Fruit fly (Drosophila melanogaster) whole organism, embryonic: Measurements from ENCODE around the gene cysu.
A peak's percentile ranks its signal among the peaks of the same experiment; 100 is the strongest.

Experiments
- Atf-2 ChIP-seq: fragments of 200-800 bp; sonication (Bioruptor generic); optimal IDR thresholded peaks from 2 replicates; lab custom pipeline; 2016; ENCODE audit warnings: missing biosample characterization, missing genetic modification characterization
- CG10274 ChIP-seq: fragments of 200-800 bp; sonication (Bioruptor generic); optimal IDR thresholded peaks from 3 replicates; lab custom pipeline; 2017; ENCODE audit warnings: missing biosample characterization, mild to moderate bottlenecking, missing genetic modification characterization
- CG10431 ChIP-seq: fragments of 200-800 bp; sonication (Bioruptor generic); optimal IDR thresholded peaks from 3 replicates; lab custom pipeline; 2018; ENCODE audit warnings: missing biosample characterization, mild to moderate bottlenecking, missing genetic modification characterization
- CG10654 ChIP-seq: fragments of 200-800 bp; sonication (Bioruptor generic); optimal IDR thresholded peaks from 2 replicates; lab custom pipeline; 2016; ENCODE audit warnings: missing biosample characterization, missing genetic modification characterization
- CG10979 ChIP-seq: fragments of 200-800 bp; sonication (Bioruptor generic); optimal IDR thresholded peaks from 2 replicates; lab custom pipeline; 2018; ENCODE audit warnings: missing biosample characterization, mild to moderate bottlenecking, missing genetic modification characterization, moderate library complexity
- CG11247 ChIP-seq: fragments of 200-800 bp; sonication (Bioruptor generic); IDR thresholded peaks from 2 replicates; pipeline ENCODE4 v1.3.6; 2022; ENCODE audit warnings: missing biosample characterization, missing genetic modification characterization
- CG14667 ChIP-seq: fragments of 200-800 bp; sonication (Bioruptor generic); IDR thresholded peaks from 2 replicates; pipeline ENCODE4 v1.3.6; 2022; ENCODE audit warnings: missing biosample characterization, missing genetic modification characterization
- CG14860 ChIP-seq: fragments of 200-800 bp; sonication (Bioruptor generic); IDR thresholded peaks from 3 replicates; pipeline ENCODE4 v1.3.6; 2022; ENCODE audit warnings: missing biosample characterization, missing genetic modification characterization; ENCODE audit not compliant: partially characterized antibody
- CG1603 ChIP-seq: fragments of 200-800 bp; sonication (Bioruptor generic); optimal IDR thresholded peaks from 2 replicates; lab custom pipeline; 2019; ENCODE audit warnings: missing biosample characterization, mild to moderate bottlenecking, missing genetic modification characterization, moderate library complexity
- CG16863 ChIP-seq: fragments of 200-800 bp; sonication (Bioruptor generic); optimal IDR thresholded peaks from 3 replicates; lab custom pipeline; 2016; ENCODE audit warnings: missing biosample characterization, missing genetic modification characterization
- CG17328 ChIP-seq: fragments of 200-800 bp; sonication (Bioruptor generic); IDR thresholded peaks from 2 replicates; pipeline ENCODE4 v1.3.6; 2022; ENCODE audit warnings: missing biosample characterization, missing genetic modification characterization
- CG2889 ChIP-seq: fragments of 200-800 bp; sonication (Bioruptor generic); IDR thresholded peaks from 3 replicates; pipeline ENCODE4 v1.3.6; 2022; ENCODE audit warnings: missing biosample characterization, missing genetic modification characterization
- CG30403 ChIP-seq: fragments of 200-800 bp; sonication (Bioruptor generic); optimal IDR thresholded peaks from 3 replicates; lab custom pipeline; 2016; ENCODE audit warnings: missing biosample characterization, missing genetic modification characterization
- CG3065 ChIP-seq: fragments of 200-800 bp; sonication (Bioruptor generic); optimal IDR thresholded peaks from 2 replicates; lab custom pipeline; 2016; ENCODE audit warnings: missing biosample characterization, missing genetic modification characterization
- CG31224 ChIP-seq: fragments of 200-800 bp; sonication (Bioruptor generic); IDR thresholded peaks from 2 replicates; pipeline ENCODE4 v1.3.6; 2022; ENCODE audit warnings: missing biosample characterization, missing genetic modification characterization
- CG32772 ChIP-seq: fragments of 200-800 bp; sonication (Bioruptor generic); IDR thresholded peaks from 2 replicates; pipeline ENCODE4 v1.3.6; 2022; ENCODE audit warnings: missing biosample characterization, missing genetic modification characterization
- CG42726 ChIP-seq: fragments of 200-800 bp; sonication (Bioruptor generic); IDR thresholded peaks from 2 replicates; pipeline ENCODE4 v1.3.6; 2022; ENCODE audit warnings: missing biosample characterization, missing genetic modification characterization; ENCODE audit not compliant: partially characterized antibody
- CG4282 ChIP-seq: fragments of 200-800 bp; sonication (Bioruptor generic); optimal IDR thresholded peaks from 2 replicates; lab custom pipeline; 2016; ENCODE audit warnings: missing biosample characterization, missing genetic modification characterization
- CG4820 ChIP-seq: fragments of 200-800 bp; sonication (Bioruptor generic); optimal IDR thresholded peaks from 3 replicates; lab custom pipeline; 2016; ENCODE audit warnings: missing biosample characterization, missing genetic modification characterization
- CG6683 ChIP-seq: fragments of 200-800 bp; sonication (Bioruptor generic); optimal IDR thresholded peaks from 2 replicates; lab custom pipeline; 2017; ENCODE audit warnings: missing biosample characterization, mild to moderate bottlenecking, missing genetic modification characterization, missing genetic modification reagents
- CG9817 ChIP-seq: fragments of 200-800 bp; sonication (Bioruptor generic); optimal IDR thresholded peaks from 2 replicates; lab custom pipeline; 2018; ENCODE audit warnings: missing biosample characterization, mild to moderate bottlenecking, missing genetic modification characterization, moderate library complexity
- CHES-1-like ChIP-seq: fragments of 200-800 bp; sonication (Bioruptor generic); optimal IDR thresholded peaks from 2 replicates; lab custom pipeline; 2016; ENCODE audit warnings: missing biosample characterization, missing genetic modification characterization
- Camta ChIP-seq: fragments of 200-800 bp; sonication (Bioruptor generic); optimal IDR thresholded peaks from 2 replicates; lab custom pipeline; 2016; ENCODE audit warnings: missing biosample characterization, missing genetic modification characterization
- Chrac-16 ChIP-seq: fragments of 200-800 bp; sonication (Bioruptor generic); optimal IDR thresholded peaks from 3 replicates; lab custom pipeline; 2016; ENCODE audit warnings: missing biosample characterization, missing genetic modification characterization
- Dp ChIP-seq: fragments of 200-800 bp; sonication (Bioruptor generic); optimal IDR thresholded peaks from 2 replicates; lab custom pipeline; 2018; ENCODE audit warnings: missing biosample characterization, mild to moderate bottlenecking, missing genetic modification characterization, moderate library complexity
- Dref ChIP-seq: fragments of 200-800 bp; sonication (Bioruptor generic); IDR thresholded peaks from 2 replicates; pipeline ENCODE4 v1.3.6; 2022; ENCODE audit warnings: missing biosample characterization, missing genetic modification characterization
- Drgx ChIP-seq: fragments of 200-800 bp; sonication (Bioruptor generic); IDR thresholded peaks from 2 replicates; pipeline ENCODE4 v1.3.6; 2022; ENCODE audit warnings: missing biosample characterization, missing genetic modification characterization
- Ets97D ChIP-seq: fragments of 200-800 bp; sonication (Bioruptor generic); optimal IDR thresholded peaks from 3 replicates; lab custom pipeline; 2016; ENCODE audit warnings: missing biosample characterization, missing genetic modification characterization
- Meics ChIP-seq: fragments of 200-800 bp; sonication (Bioruptor generic); optimal IDR thresholded peaks from 2 replicates; lab custom pipeline; 2017; ENCODE audit warnings: missing biosample characterization, mild to moderate bottlenecking, missing genetic modification characterization
- Ravus ChIP-seq: fragments of 200-800 bp; sonication (Bioruptor generic); IDR thresholded peaks from 2 replicates; pipeline ENCODE4 v1.3.6; 2022; ENCODE audit warnings: missing biosample characterization, missing genetic modification characterization
- Rx ChIP-seq: fragments of 200-800 bp; sonication (Bioruptor generic); IDR thresholded peaks from 2 replicates; pipeline ENCODE4 v1.3.6; 2022; ENCODE audit warnings: missing biosample characterization, missing genetic modification characterization
- Ssrp ChIP-seq: fragments of 200-800 bp; sonication (Bioruptor generic); optimal IDR thresholded peaks from 2 replicates; lab custom pipeline; 2018; ENCODE audit warnings: missing biosample characterization, mild to moderate bottlenecking, missing genetic modification characterization, moderate library complexity
- al ChIP-seq: fragments of 200-800 bp; sonication (Bioruptor generic); IDR thresholded peaks from 2 replicates; pipeline ENCODE4 v1.3.6; 2022; ENCODE audit warnings: missing biosample characterization, missing genetic modification characterization
- amos ChIP-seq: fragments of 200-800 bp; sonication (Bioruptor generic); IDR thresholded peaks from 2 replicates; pipeline ENCODE4 v1.3.6; 2022; ENCODE audit warnings: missing biosample characterization, missing genetic modification characterization; ENCODE audit not compliant: partially characterized antibody
- en ChIP-seq: fragments of 200-800 bp; sonication (Bioruptor generic); optimal IDR thresholded peaks from 2 replicates; lab custom pipeline; 2016; ENCODE audit warnings: missing biosample characterization, missing genetic modification characterization
- exex ChIP-seq: fragments of 200-800 bp; sonication (Bioruptor generic); optimal IDR thresholded peaks from 4 replicates; lab custom pipeline; 2018; ENCODE audit warnings: missing biosample characterization, mild to moderate bottlenecking, missing genetic modification characterization, moderate library complexity
- fd96Cb ChIP-seq: fragments of 200-800 bp; sonication (Bioruptor generic); optimal IDR thresholded peaks from 2 replicates; lab custom pipeline; 2018; ENCODE audit warnings: missing biosample characterization, mild to moderate bottlenecking, missing genetic modification characterization, moderate library complexity
- grau ChIP-seq: fragments of 200-800 bp; optimal IDR thresholded peaks from 3 replicates; lab custom pipeline; 2019; ENCODE audit warnings: missing biosample characterization, mild to moderate bottlenecking, missing genetic modification characterization, moderate library complexity
- ham ChIP-seq: fragments of 200-800 bp; sonication (Bioruptor generic); IDR thresholded peaks from 2 replicates; pipeline ENCODE4 v1.3.6; 2022; ENCODE audit warnings: missing biosample characterization, missing genetic modification characterization
- inv ChIP-seq: fragments of 200-800 bp; sonication (Bioruptor generic); IDR thresholded peaks from 2 replicates; pipeline ENCODE4 v1.3.6; 2022; ENCODE audit warnings: missing biosample characterization, missing genetic modification characterization; ENCODE audit not compliant: partially characterized antibody
- kah ChIP-seq: fragments of 200-800 bp; sonication (Bioruptor generic); optimal IDR thresholded peaks from 2 replicates; lab custom pipeline; 2018; ENCODE audit warnings: missing biosample characterization, mild to moderate bottlenecking, missing genetic modification characterization
- lilli ChIP-seq: fragments of 200-800 bp; sonication (Bioruptor generic); optimal IDR thresholded peaks from 3 replicates; lab custom pipeline; 2016; ENCODE audit warnings: missing biosample characterization, missing genetic modification characterization
- mam ChIP-seq: fragments of 200-800 bp; sonication (Bioruptor generic); optimal IDR thresholded peaks from 3 replicates; lab custom pipeline; 2016; ENCODE audit warnings: missing biosample characterization, missing genetic modification characterization
- oc ChIP-seq: fragments of 200-800 bp; sonication (Bioruptor generic); optimal IDR thresholded peaks from 2 replicates; lab custom pipeline; 2018; ENCODE audit warnings: missing biosample characterization, mild to moderate bottlenecking, missing genetic modification characterization, moderate library complexity
- prd ChIP-seq, 3 experiments: fragments of >200 bp in 2 of 3; fragments of 200-800 bp in 1 of 3; sonication (Bioruptor generic) in 1 of 3; optimal IDR thresholded peaks in 2 of 3; IDR thresholded peaks in 1 of 3; 2 replicates in 2 of 3; 3 replicates in 1 of 3; pipeline versions ENCODE4 v1.3.6 to Lab custom; 2017 to 2022; ENCODE audit warnings: missing biosample characterization in 1 of 3, missing genetic modification characterization in 1 of 3
- rib ChIP-seq: fragments of 200-800 bp; sonication (Bioruptor generic); IDR thresholded peaks from 2 replicates; pipeline ENCODE4 v1.3.6; 2022; ENCODE audit warnings: missing biosample characterization, missing genetic modification characterization
- slbo ChIP-seq: fragments of 200-800 bp; sonication (Bioruptor generic); IDR thresholded peaks from 2 replicates; pipeline ENCODE4 v1.3.6; 2022; ENCODE audit warnings: missing biosample characterization, missing genetic modification characterization
- trh ChIP-seq: fragments of 200-800 bp; sonication (Bioruptor generic); optimal IDR thresholded peaks from 2 replicates; lab custom pipeline; 2016; ENCODE audit warnings: missing biosample characterization, missing genetic modification characterization
- vvl ChIP-seq: fragments of 200-800 bp; sonication (Bioruptor generic); IDR thresholded peaks from 2 replicates; pipeline ENCODE4 v1.3.6; 2022; ENCODE audit warnings: missing biosample characterization, missing genetic modification characterization
- wek ChIP-seq: fragments of 200-800 bp; sonication (Bioruptor generic); optimal IDR thresholded peaks from 3 replicates; lab custom pipeline; 2018; ENCODE audit warnings: missing biosample characterization, mild to moderate bottlenecking, missing genetic modification characterization, moderate library complexity

The cysu gene

dm6 chr3R:17391313-17391845 is 34.2 kb upstream of the cysu start, which contains the start of the genes Brf and sds22 (continued):
- TF ChIP-seq Ravus (peak; percentile 70), CG30403 (peak; percentile 98), rib (GFP tag; lab: Robert Waterston, UW) (peak; percentile 93), amos (GFP tag; lab: Robert Waterston, UW) (peak; percentile 65), CG42726 (GFP tag; lab: Robert Waterston, UW) (no peak), CG4282 (GFP tag; lab: Kevin White, UChicago) (peak; percentile 90), CG32772 (GFP tag; lab: Robert Waterston, UW) (peak; percentile 93), vvl (GFP tag; lab: Robert Waterston, UW) (peak; percentile 95), CG3065 (peak; percentile 93), Ssrp (peak; percentile 96), CG9817 (peak; percentile 98), CG4820 (GFP tag; lab: Kevin White, UChicago) (peak; percentile 96), fd96Cb (peak; percentile 95), mam (peak; percentile 97), CG31224 (GFP tag; lab: Robert Waterston, UW) (peak; percentile 83), exex (tag; lab: Kevin White, UChicago) (peak; percentile 84), CG17328 (GFP tag; lab: Robert Waterston, UW) (peak; percentile 86), lilli (GFP tag; lab: Kevin White, UChicago) (peak; percentile 98), Rx (GFP tag; lab: Robert Waterston, UW) (peak; percentile 84), wek (GFP tag; lab: Kevin White, UChicago) (peak; percentile 62), CG14667 (GFP tag; lab: Robert Waterston, UW) (peak; percentile 94), Dref (GFP tag; lab: Robert Waterston, UW) (peak; percentile 45), Camta (GFP tag; lab: Kevin White, UChicago) (peak; percentile 92), CG16863 (peak; percentile 94), CHES-1-like (GFP tag; lab: Kevin White, UChicago) (peak; percentile 93), CG10979 (tag; lab: Kevin White, UChicago) (peak; percentile 92), CG10431 (GFP tag; lab: Kevin White, UChicago) (peak; percentile 76), CG11247 (GFP tag; lab: Robert Waterston, UW) (peak; percentile 92), inv (GFP tag; lab: Robert Waterston, UW) (peak; percentile 68; the same call in 1 of the 2 replicates), Chrac-16 (peak; percentile 98), CG2889 (peak; percentile 91), en (GFP tag; lab: Kevin White, UChicago) (peak; percentile 83), CG10654 (peak; percentile 95), al (GFP tag; lab: Robert Waterston, UW) (peak; percentile 92), Meics (GFP tag; lab: Kevin White, UChicago) (peak; percentile 94), CG1603 (tag; lab: Kevin White, UChicago) (peak; percentile 93), kah (GFP tag; lab: Kevin White, UChicago) (peak; percentile 76), Atf-2 (GFP tag; lab: Kevin White, UChicago) (peak; percentile 94), slbo (GFP tag; lab: Robert Waterston, UW) (peak; percentile 96), Dp (GFP tag; lab: Kevin White, UChicago) (peak; percentile 32), Ets97D (GFP tag; lab: Kevin White, UChicago) (peak; percentile 88), trh (peak; percentile 93), grau (tag; lab: Kevin White, UChicago) (peak; percentile 95), oc (tag; lab: Kevin White, UChicago) (peak; percentile 88), CG14860 (GFP tag; lab: Robert Waterston, UW) (peak; percentile 74; the same call in 2 of the 3 replicates), ham (peak; percentile 80), Drgx (GFP tag; lab: Robert Waterston, UW) (peak; percentile 83), prd (optimal IDR thresholded peaks at IDR 0.05; lab: Kevin White, UChicago) (no peak), prd (GFP tag; IDR thresholded peaks at IDR 0.05; lab: Robert Waterston, UW) (peak; percentile 97), CG10274 (GFP tag; lab: Kevin White, UChicago) (peak; percentile 81), CG6683 (GFP tag; lab: Kevin White, UChicago) (peak; percentile 82)
